Worm (Caenorhabditis elegans) whole organism, late embryonic: ENCODE results near the gene sphk-1.

ENCODE experiments used
- C08G9.2 ChIP-seq: sonication (generic microtip); optimal IDR thresholded peaks from 2 replicates; lab custom pipeline; 2016; ENCODE audit warnings: mild to moderate bottlenecking, missing genetic modification characterization, moderate library complexity, missing compliant biosample characterization
- F13H6.1 ChIP-seq: sonication (generic microtip); optimal IDR thresholded peaks from 2 replicates; lab custom pipeline; 2016; ENCODE audit warnings: missing genetic modification characterization, missing compliant biosample characterization
- T23F11.4 ChIP-seq: fragments of 200-800 bp; sonication (Bioruptor generic); optimal IDR thresholded peaks from 2 replicates; lab custom pipeline; 2018; ENCODE audit warnings: mild to moderate bottlenecking, missing genetic modification characterization, missing compliant biosample characterization
- Y22D7AL.16 ChIP-seq: sonication (generic microtip); optimal IDR thresholded peaks from 2 replicates; lab custom pipeline; 2016; ENCODE audit warnings: missing genetic modification characterization, missing compliant biosample characterization
- ama-1 ChIP-seq: fragments of 150-350 bp; optimal IDR thresholded peaks from 2 replicates; lab custom pipeline; 2014
- ceh-14 ChIP-seq: sonication (generic microtip); optimal IDR thresholded peaks from 2 replicates; lab custom pipeline; 2016; ENCODE audit warnings: missing genotype, missing genetic modification characterization, missing compliant biosample characterization
- ceh-18 ChIP-seq: sonication (generic microtip); optimal IDR thresholded peaks from 2 replicates; lab custom pipeline; 2016; ENCODE audit warnings: missing genetic modification characterization, missing compliant biosample characterization
- ceh-2 ChIP-seq: sonication (generic microtip); optimal IDR thresholded peaks from 2 replicates; lab custom pipeline; 2016; ENCODE audit warnings: missing genotype, missing genetic modification characterization, missing compliant biosample characterization
- ceh-31 ChIP-seq: sonication (generic microtip); optimal IDR thresholded peaks from 2 replicates; lab custom pipeline; 2016; ENCODE audit warnings: missing genetic modification characterization, missing compliant biosample characterization
- ceh-34 ChIP-seq: sonication (generic microtip); optimal IDR thresholded peaks from 2 replicates; lab custom pipeline; 2016; ENCODE audit warnings: mild to moderate bottlenecking, missing genetic modification characterization, missing compliant biosample characterization
- ceh-45 ChIP-seq: fragments of 200-800 bp; sonication (Bioruptor generic); IDR thresholded peaks from 2 replicates; pipeline ENCODE4 v1.3.6; 2022; ENCODE audit warnings: missing genetic modification reagents, missing genetic modification characterization, missing compliant biosample characterization
- ceh-48 ChIP-seq: sonication (generic microtip); optimal IDR thresholded peaks from 2 replicates; lab custom pipeline; 2016; ENCODE audit warnings: missing genetic modification characterization, inconsistent platforms, missing compliant biosample characterization
- ceh-6 ChIP-seq: fragments of 200-800 bp; sonication (Bioruptor generic); optimal IDR thresholded peaks from 2 replicates; lab custom pipeline; 2018; ENCODE audit warnings: mild to moderate bottlenecking, missing genetic modification characterization, missing compliant biosample characterization
- che-1 ChIP-seq: sonication (generic microtip); optimal IDR thresholded peaks from 2 replicates; lab custom pipeline; 2016; ENCODE audit warnings: mild to moderate bottlenecking, missing genetic modification characterization, missing compliant biosample characterization
- dmd-4 ChIP-seq: sonication (generic microtip); optimal IDR thresholded peaks from 2 replicates; lab custom pipeline; 2016; ENCODE audit warnings: borderline replicate concordance, missing genetic modification characterization, missing compliant biosample characterization
- dve-1 ChIP-seq: sonication (generic microtip); optimal IDR thresholded peaks from 2 replicates; lab custom pipeline; 2017; ENCODE audit warnings: antibody characterized with exemption, mild to moderate bottlenecking, missing genetic modification characterization, missing compliant biosample characterization
- elt-2 ChIP-seq: sonication (generic microtip); optimal IDR thresholded peaks from 2 replicates; lab custom pipeline; 2016; ENCODE audit warnings: missing genetic modification reagents, missing genetic modification characterization, missing compliant biosample characterization
- eyg-1 ChIP-seq: sonication (generic microtip); optimal IDR thresholded peaks from 2 replicates; lab custom pipeline; 2016; ENCODE audit warnings: missing genotype, missing genetic modification characterization, missing compliant biosample characterization
- fax-1 ChIP-seq: sonication (generic microtip); optimal IDR thresholded peaks from 2 replicates; lab custom pipeline; 2016; ENCODE audit warnings: missing genotype, missing genetic modification characterization, missing compliant biosample characterization
- fkh-10 ChIP-seq: fragments of 150-350 bp; optimal IDR thresholded peaks from 2 replicates; lab custom pipeline; 2014; ENCODE audit warnings: missing biosample characterization, missing genetic modification reagents, missing genetic modification characterization
- fkh-6 ChIP-seq: sonication (generic microtip); optimal IDR thresholded peaks from 2 replicates; lab custom pipeline; 2016; ENCODE audit warnings: missing genetic modification characterization, missing compliant biosample characterization
- gmeb-2 ChIP-seq: sonication (generic microtip); optimal IDR thresholded peaks from 2 replicates; lab custom pipeline; 2016; ENCODE audit warnings: missing genetic modification characterization, inconsistent platforms, missing compliant biosample characterization
- hlh-13 ChIP-seq: fragments of 200-800 bp; sonication (Bioruptor generic); optimal IDR thresholded peaks from 2 replicates; lab custom pipeline; 2018; ENCODE audit warnings: mild to moderate bottlenecking, missing genetic modification characterization, missing compliant biosample characterization
- hlh-30 ChIP-seq: sonication (generic microtip); optimal IDR thresholded peaks from 2 replicates; lab custom pipeline; 2017; ENCODE audit warnings: antibody characterized with exemption, missing genetic modification characterization, missing compliant biosample characterization; ENCODE audit not compliant: insufficient read depth
- hlh-8 ChIP-seq: sonication (generic microtip); optimal IDR thresholded peaks from 2 replicates; lab custom pipeline; 2016; ENCODE audit warnings: missing genotype, missing genetic modification characterization, missing compliant biosample characterization
- lim-6 ChIP-seq: sonication (generic microtip); optimal IDR thresholded peaks from 2 replicates; lab custom pipeline; 2016; ENCODE audit warnings: missing genetic modification characterization, missing compliant biosample characterization
- lin-11 ChIP-seq: fragments of 200-800 bp; sonication (Bioruptor generic); optimal IDR thresholded peaks from 2 replicates; lab custom pipeline; 2018; ENCODE audit warnings: mild to moderate bottlenecking, missing genetic modification characterization, missing compliant biosample characterization
- madf-2 ChIP-seq: sonication (generic microtip); optimal IDR thresholded peaks from 2 replicates; lab custom pipeline; 2017; ENCODE audit warnings: missing genetic modification characterization, missing compliant biosample characterization
- mec-3 ChIP-seq: sonication (generic microtip); optimal IDR thresholded peaks from 2 replicates; lab custom pipeline; 2016; ENCODE audit warnings: borderline replicate concordance, missing genetic modification characterization, missing compliant biosample characterization
- nhr-11 ChIP-seq: fragments of 150-350 bp; optimal IDR thresholded peaks from 2 replicates; lab custom pipeline; 2014; ENCODE audit warnings: missing biosample characterization, missing genetic modification characterization
- npax-4 ChIP-seq: sonication (generic microtip); optimal IDR thresholded peaks from 2 replicates; lab custom pipeline; 2016; ENCODE audit warnings: missing genetic modification characterization, missing compliant biosample characterization
- odd-2 ChIP-seq: sonication (generic microtip); optimal IDR thresholded peaks from 2 replicates; lab custom pipeline; 2017; ENCODE audit warnings: antibody characterized with exemption, mild to moderate bottlenecking, missing genetic modification characterization, missing compliant biosample characterization
- pag-3 ChIP-seq: sonication (generic microtip); optimal IDR thresholded peaks from 2 replicates; lab custom pipeline; 2016; ENCODE audit warnings: missing compliant biosample characterization, missing genetic modification characterization, borderline replicate concordance
- pax-1 ChIP-seq: fragments of 150-350 bp; optimal IDR thresholded peaks from 2 replicates; lab custom pipeline; 2014; ENCODE audit warnings: missing biosample characterization, missing genetic modification characterization
- pros-1 ChIP-seq: fragments of 150-350 bp; optimal IDR thresholded peaks from 2 replicates; lab custom pipeline; 2014; ENCODE audit warnings: missing biosample characterization, missing genetic modification reagents, missing genetic modification characterization
- ref-2 ChIP-seq: sonication (generic microtip); optimal IDR thresholded peaks from 2 replicates; lab custom pipeline; 2016; ENCODE audit warnings: missing genetic modification characterization, missing compliant biosample characterization
- rnt-1 ChIP-seq: sonication (generic microtip); optimal IDR thresholded peaks from 2 replicates; lab custom pipeline; 2016; ENCODE audit warnings: missing genetic modification characterization, missing compliant biosample characterization
- sdc-2 ChIP-seq: sonication (generic microtip); optimal IDR thresholded peaks from 2 replicates; lab custom pipeline; 2016; ENCODE audit warnings: missing genotype, missing genetic modification characterization, missing compliant biosample characterization
- sox-2 ChIP-seq: fragments of 200-800 bp; sonication (Bioruptor generic); IDR thresholded peaks from 2 replicates; pipeline ENCODE4 v1.3.6; 2022; ENCODE audit warnings: missing genetic modification reagents, missing genetic modification characterization, missing compliant biosample characterization
- syd-9 ChIP-seq: sonication (generic microtip); optimal IDR thresholded peaks from 2 replicates; lab custom pipeline; 2016; ENCODE audit warnings: mild to moderate bottlenecking, missing genetic modification characterization, moderate library complexity, missing compliant biosample characterization
- tbx-7 ChIP-seq: sonication (generic microtip); optimal IDR thresholded peaks from 2 replicates; lab custom pipeline; 2016; ENCODE audit warnings: missing genotype, missing genetic modification characterization, missing compliant biosample characterization
- ttx-3 ChIP-seq: sonication (generic microtip); optimal IDR thresholded peaks from 2 replicates; lab custom pipeline; 2016; ENCODE audit warnings: missing genetic modification reagents, missing genetic modification characterization, missing compliant biosample characterization
- unc-3 ChIP-seq, 2 experiments: fragments of 200-800 bp in 1 of 2; sonication (Bioruptor generic) in 1 of 2; sonication (generic microtip) in 1 of 2; conservative IDR thresholded peaks in 1 of 2; optimal IDR thresholded peaks in 1 of 2; 2 replicates each; pipeline versions ENCODE4 v1.3.6 to Lab custom; 2016 to 2022; ENCODE audit warnings: missing compliant biosample characterization in 2 of 2, missing genetic modification characterization in 2 of 2, missing genetic modification reagents in 1 of 2
- unc-86 ChIP-seq: sonication (generic microtip); optimal IDR thresholded peaks from 2 replicates; lab custom pipeline; 2016; ENCODE audit warnings: missing genetic modification characterization, missing compliant biosample characterization
- zip-5 ChIP-seq: sonication (generic microtip); optimal IDR thresholded peaks from 2 replicates; lab custom pipeline; 2016; ENCODE audit warnings: missing genetic modification characterization, missing compliant biosample characterization
- ztf-16 ChIP-seq: sonication (generic microtip); optimal IDR thresholded peaks from 2 replicates; lab custom pipeline; 2017; ENCODE audit warnings: missing genetic modification characterization, missing compliant biosample characterization

Gene sphk-1

DNA sequence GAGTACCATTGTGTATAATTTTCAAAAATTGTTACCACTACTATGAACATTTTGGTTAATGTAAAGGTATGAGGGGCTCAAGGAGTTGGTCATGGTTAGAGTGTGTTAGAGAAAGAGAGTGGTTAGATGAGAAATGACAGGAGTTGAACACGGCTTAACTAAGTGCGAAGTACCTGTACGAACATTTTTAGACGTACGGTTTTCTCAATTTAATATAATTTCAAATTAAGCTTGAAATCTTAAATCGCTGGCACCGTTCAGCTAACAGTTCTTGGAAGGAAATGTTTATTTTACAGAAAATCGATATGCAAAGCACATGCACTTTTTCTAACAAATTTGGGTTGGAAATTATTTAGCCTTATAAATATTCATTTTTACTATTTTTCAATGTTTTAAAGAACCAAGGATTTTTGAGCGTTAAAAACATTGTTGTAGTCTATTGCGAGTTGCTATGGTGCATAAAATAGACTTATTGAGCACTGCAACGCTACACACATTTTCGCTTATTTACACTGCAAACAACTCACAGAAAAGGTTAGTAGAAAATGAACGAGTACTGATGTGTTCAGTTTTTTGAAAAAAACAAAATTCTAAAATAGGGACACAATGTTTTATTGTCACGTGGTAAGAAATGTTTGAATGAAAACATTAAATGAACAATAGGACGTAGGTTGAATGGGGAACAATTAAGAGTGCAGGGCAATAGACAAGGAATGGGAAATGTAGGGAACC lies at the start of gene sphk-1:
Gene sphk-1, minus strand, starts transcription at position 51 of the 732 bp plus-strand sequence.
- TF ChIP-seq ceh-45 (GFP tag; lab: Robert Waterston, UW), result no peak
- peak; percentile 19; the same call in 1 of the 2 replicates for TF ChIP-seq sox-2 (GFP tag; lab: Robert Waterston, UW)
- TF ChIP-seq ref-2 (tag; lab: Kevin White, UChicago), result no peak
- TF ChIP-seq hlh-30 (tag; lab: Kevin White, UChicago), result peak; percentile 26

DNA sequence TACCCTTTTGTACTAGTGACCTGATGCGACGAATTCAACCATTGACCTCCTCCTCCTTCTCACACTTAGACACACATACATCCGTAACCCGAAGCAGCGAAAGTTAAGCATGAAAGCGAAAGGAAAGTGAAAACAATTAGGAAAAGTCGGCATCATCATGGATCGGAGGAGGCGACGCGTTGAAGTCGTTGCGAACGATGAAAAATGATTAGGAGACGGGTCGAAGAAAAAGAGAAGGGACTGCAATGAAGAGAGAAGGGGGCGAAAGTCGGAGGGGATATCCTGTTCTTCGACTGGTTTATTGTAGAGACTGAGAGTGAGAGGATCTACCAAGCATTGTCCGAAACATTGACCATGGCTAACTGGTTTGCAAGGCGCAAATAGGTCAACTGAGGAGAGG lies 49.6 kb upstream of the sphk-1 start:
- TF ChIP-seq T23F11.4 (GFP tag; lab: Kevin White, UChicago), result no peak
- no peak for TF ChIP-seq madf-2 (tag; lab: Kevin White, UChicago)
- peak; percentile 21 for TF ChIP-seq rnt-1 (tag; lab: Kevin White, UChicago)
- TF ChIP-seq Y22D7AL.16 (tag; lab: Kevin White, UChicago), result no peak
- no peak for TF ChIP-seq ceh-14 (tag; lab: Kevin White, UChicago)
- TF ChIP-seq ceh-34 (tag; lab: Kevin White, UChicago), result no peak
- TF ChIP-seq ztf-16 (tag; lab: Kevin White, UChicago), result no peak
- TF ChIP-seq ceh-6, result no peak
- no peak for TF ChIP-seq hlh-8 (tag; lab: Kevin White, UChicago)
- no peak for TF ChIP-seq pax-1 (tag; lab: Kevin White, UChicago)
- TF ChIP-seq mec-3 (tag; lab: Kevin White, UChicago), result no peak
- no peak for TF ChIP-seq eyg-1
- TF ChIP-seq lin-11 (tag; lab: Kevin White, UChicago), result no peak
- no peak for TF ChIP-seq C08G9.2 (tag; lab: Kevin White, UChicago)
- no peak for TF ChIP-seq ceh-2 (tag; lab: Kevin White, UChicago)
- no peak for TF ChIP-seq zip-5 (tag; lab: Kevin White, UChicago)
- no peak for TF ChIP-seq syd-9 (tag; lab: Kevin White, UChicago)
- no peak for TF ChIP-seq ttx-3 (tag; lab: Kevin White, UChicago)
- TF ChIP-seq odd-2 (tag; lab: Kevin White, UChicago), result no peak
- TF ChIP-seq ama-1 (lab: Kevin White, UChicago), result peak; percentile 10
- TF ChIP-seq ceh-48 (tag; lab: Kevin White, UChicago), result no peak
- TF ChIP-seq unc-86, result no peak
- no peak for TF ChIP-seq dve-1 (tag; lab: Kevin White, UChicago)
- no peak for TF ChIP-seq dmd-4
- TF ChIP-seq sdc-2, result peak; percentile 28
- no peak for TF ChIP-seq tbx-7 (tag; lab: Kevin White, UChicago)
- TF ChIP-seq nhr-11 (tag; lab: Kevin White, UChicago), result no peak
- TF ChIP-seq elt-2, result no peak
- TF ChIP-seq unc-3 (GFP tag; conservative IDR thresholded peaks at IDR 0.05; lab: Robert Waterston, UW), result no peak
- no peak for TF ChIP-seq unc-3 (tag; optimal IDR thresholded peaks at IDR 0.05; lab: Kevin White, UChicago)
- no peak for TF ChIP-seq che-1 (tag; lab: Kevin White, UChicago)
- TF ChIP-seq ceh-18, result no peak
- TF ChIP-seq sox-2 (GFP tag; lab: Robert Waterston, UW), result no peak
- no peak for TF ChIP-seq pag-3
- TF ChIP-seq hlh-13, result no peak
- no peak for TF ChIP-seq gmeb-2 (tag; lab: Kevin White, UChicago)
- no peak for TF ChIP-seq fkh-10 (GFP tag; lab: Kevin White, UChicago)
- TF ChIP-seq pros-1 (tag; lab: Kevin White, UChicago), result no peak
- no peak for TF ChIP-seq fax-1 (tag; lab: Kevin White, UChicago)
- peak; percentile 64 for TF ChIP-seq ceh-31 (tag; lab: Kevin White, UChicago)
- TF ChIP-seq F13H6.1 (tag; lab: Kevin White, UChicago), result no peak
- no peak for TF ChIP-seq lim-6 (tag; lab: Kevin White, UChicago)
- TF ChIP-seq npax-4 (tag; lab: Kevin White, UChicago), result no peak
- peak; percentile 66 for TF ChIP-seq ref-2 (tag; lab: Kevin White, UChicago)
- TF ChIP-seq fkh-6 (tag; lab: Kevin White, UChicago), result no peak
